Worm (Caenorhabditis elegans) whole organism, L1 larva: ENCODE data around the gene srlf-9.

Experiments used
- egl-27 ChIP-seq, 2 experiments: fragments of 150-350 bp in 1 of 2; sonication (generic microtip); optimal IDR thresholded peaks; 3 replicates each; lab custom pipeline; 2017 to 2018; ENCODE audit warnings: missing biosample characterization in 2 of 2, missing genetic modification characterization in 2 of 2, missing genetic modification reagents in 2 of 2
- hpl-2 ChIP-seq: fragments of 150-350 bp; optimal IDR thresholded peaks from 2 replicates; lab custom pipeline; 2014; ENCODE audit warnings: missing biosample characterization, missing genetic modification reagents, missing genetic modification characterization
- mdl-1 ChIP-seq, 2 experiments: fragments of 150-350 bp; optimal IDR thresholded peaks; 2 replicates each; lab custom pipeline; 2014 to 2017; ENCODE audit warnings: missing biosample characterization in 2 of 2, missing genetic modification characterization in 2 of 2, inconsistent platforms in 1 of 2
- nhr-77 ChIP-seq: fragments of 150-350 bp; optimal IDR thresholded peaks from 2 replicates; lab custom pipeline; 2014; ENCODE audit warnings: missing biosample characterization, missing genetic modification characterization

DNA sequence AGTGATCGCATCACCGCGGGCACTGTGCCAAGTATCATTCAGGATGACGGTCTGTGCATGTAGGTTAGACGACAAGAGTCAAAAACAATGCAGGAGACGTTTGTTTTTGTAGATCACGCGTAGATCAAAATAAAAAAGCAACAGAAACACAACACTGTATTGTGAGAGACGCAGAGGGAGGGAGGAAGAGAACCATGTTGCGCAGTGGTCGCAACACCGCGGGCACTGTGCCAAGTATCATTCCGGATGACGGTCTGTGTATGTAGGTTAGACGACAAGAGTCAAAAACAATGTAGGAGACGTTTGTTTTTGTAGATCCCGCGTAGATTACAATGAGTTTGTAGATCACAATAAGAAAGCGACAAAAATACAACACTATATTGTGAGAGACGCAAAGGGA lies 17.4 kb upstream of the srlf-9 start:
- TF ChIP-seq nhr-77 (no peak), mdl-1 (tag; optimal IDR thresholded peaks at IDR 0.05; lab: Kevin White, UChicago) (no peak), egl-27 (tag; optimal IDR thresholded peaks at IDR 0.05; lab: Kevin White, UChicago) (no peak), hpl-2 (GFP tag; lab: Kevin White, UChicago) (no peak)
